Fruit fly (Drosophila melanogaster) whole organism, prepupa: ENCODE data around the gene PIG-T.
A peak's percentile ranks its signal among the peaks of the same experiment; 100 is the strongest.

Experiments
- Blimp-1 ChIP-seq: fragments of 200-800 bp; sonication (Bioruptor generic); optimal IDR thresholded peaks from 3 replicates; lab custom pipeline; 2017; ENCODE audit warnings: missing biosample characterization, missing genetic modification characterization, mild to moderate bottlenecking, moderate library complexity, missing genetic modification reagents
- CG10631 ChIP-seq: fragments of 200-800 bp; sonication (Bioruptor generic); optimal IDR thresholded peaks from 2 replicates; lab custom pipeline; 2016; ENCODE audit warnings: missing biosample characterization, missing genetic modification characterization
- CG10669 ChIP-seq: fragments of 200-800 bp; sonication (Bioruptor generic); optimal IDR thresholded peaks from 3 replicates; lab custom pipeline; 2018; ENCODE audit warnings: missing biosample characterization, mild to moderate bottlenecking, missing genetic modification characterization, moderate library complexity
- CG11294 ChIP-seq: fragments of 200-800 bp; sonication (Bioruptor generic); IDR thresholded peaks from 2 replicates; pipeline ENCODE4 v1.3.6; 2022; ENCODE audit warnings: missing biosample characterization, missing genetic modification characterization
- CG11762 ChIP-seq: fragments of 200-800 bp; sonication (Bioruptor generic); optimal IDR thresholded peaks from 3 replicates; lab custom pipeline; 2016; ENCODE audit warnings: missing biosample characterization, missing genetic modification characterization; ENCODE audit not compliant: insufficient read depth
- CG11902 ChIP-seq: fragments of 200-800 bp; sonication (Bioruptor generic); optimal IDR thresholded peaks from 3 replicates; lab custom pipeline; 2016; ENCODE audit warnings: missing biosample characterization, missing genetic modification characterization
- CG15336 ChIP-seq: fragments of 200-800 bp; sonication (Bioruptor generic); IDR thresholded peaks from 2 replicates; pipeline ENCODE4 v1.3.6; 2022; ENCODE audit warnings: missing biosample characterization, missing genetic modification characterization
- CG3032 ChIP-seq: fragments of 200-800 bp; optimal IDR thresholded peaks from 2 replicates; lab custom pipeline; 2019; ENCODE audit warnings: missing biosample characterization, mild to moderate bottlenecking, missing genetic modification characterization, moderate library complexity
- CG32006 ChIP-seq: fragments of 200-800 bp; sonication (Bioruptor generic); optimal IDR thresholded peaks from 3 replicates; lab custom pipeline; 2017; ENCODE audit warnings: missing biosample characterization, mild to moderate bottlenecking, missing genetic modification characterization
- CG34406 ChIP-seq: fragments of 200-800 bp; sonication (Bioruptor generic); optimal IDR thresholded peaks from 3 replicates; lab custom pipeline; 2016; ENCODE audit warnings: missing biosample characterization, missing genetic modification characterization
- CG3919 ChIP-seq: fragments of 200-800 bp; sonication (Bioruptor generic); optimal IDR thresholded peaks from 3 replicates; lab custom pipeline; 2016; ENCODE audit warnings: missing biosample characterization, missing genetic modification characterization
- CG4318 ChIP-seq: fragments of 200-800 bp; sonication (Bioruptor generic); optimal IDR thresholded peaks from 3 replicates; lab custom pipeline; 2017; ENCODE audit warnings: missing biosample characterization, mild to moderate bottlenecking, missing genetic modification characterization
- CG6163 ChIP-seq: fragments of 200-800 bp; sonication (Bioruptor generic); IDR thresholded peaks from 3 replicates; pipeline ENCODE4 v1.3.6; 2022; ENCODE audit warnings: missing biosample characterization, missing genetic modification characterization
- CG6276 ChIP-seq: fragments of 200-800 bp; sonication (Bioruptor generic); optimal IDR thresholded peaks from 2 replicates; lab custom pipeline; 2017; ENCODE audit warnings: missing biosample characterization, mild to moderate bottlenecking, missing genetic modification characterization
- CG6792 ChIP-seq: fragments of 200-800 bp; sonication (Bioruptor generic); optimal IDR thresholded peaks from 3 replicates; lab custom pipeline; 2016; ENCODE audit warnings: missing biosample characterization, missing genetic modification characterization
- CG6808 ChIP-seq: fragments of 200-800 bp; sonication (Bioruptor generic); optimal IDR thresholded peaks from 3 replicates; lab custom pipeline; 2017; ENCODE audit warnings: missing biosample characterization, missing genetic modification characterization, mild to moderate bottlenecking, moderate library complexity, missing genetic modification reagents
- CG8119 ChIP-seq: fragments of 200-800 bp; sonication (Bioruptor generic); IDR thresholded peaks from 3 replicates; pipeline ENCODE4 v1.3.6; 2022; ENCODE audit warnings: missing biosample characterization, missing genetic modification characterization
- CG8319 ChIP-seq: fragments of 200-800 bp; sonication (Bioruptor generic); optimal IDR thresholded peaks from 3 replicates; lab custom pipeline; 2016; ENCODE audit warnings: missing biosample characterization, missing genetic modification characterization
- CG8632 ChIP-seq: fragments of 200-800 bp; sonication (Bioruptor generic); optimal IDR thresholded peaks from 3 replicates; lab custom pipeline; 2016; ENCODE audit warnings: missing biosample characterization, missing genetic modification characterization
- Eip75B ChIP-seq: fragments of 200-800 bp; sonication (Bioruptor generic); optimal IDR thresholded peaks from 3 replicates; lab custom pipeline; 2016; ENCODE audit warnings: missing biosample characterization, missing genetic modification characterization
- Eip78C ChIP-seq: fragments of 200-800 bp; sonication (Bioruptor generic); peaks from one replicate; lab custom pipeline; 2016; ENCODE audit warnings: missing biosample characterization, missing genetic modification characterization
- Ets21C ChIP-seq: fragments of 200-800 bp; sonication (Bioruptor generic); optimal IDR thresholded peaks from 3 replicates; lab custom pipeline; 2016; ENCODE audit warnings: missing biosample characterization, missing genetic modification characterization
- Ets96B ChIP-seq: fragments of 200-800 bp; optimal IDR thresholded peaks from 2 replicates; lab custom pipeline; 2019; ENCODE audit warnings: missing biosample characterization, mild to moderate bottlenecking, missing genetic modification characterization, moderate library complexity
- Gug ChIP-seq: fragments of 200-800 bp; sonication (Bioruptor generic); IDR thresholded peaks from 2 replicates; pipeline ENCODE4 v1.3.6; 2022; ENCODE audit warnings: missing biosample characterization, missing genetic modification characterization
- Hr4 ChIP-seq: fragments of 200-800 bp; sonication (Bioruptor generic); optimal IDR thresholded peaks from 3 replicates; lab custom pipeline; 2016; ENCODE audit warnings: missing biosample characterization, missing genetic modification characterization
- Lpt ChIP-seq: fragments of 200-800 bp; sonication (Bioruptor generic); optimal IDR thresholded peaks from 3 replicates; lab custom pipeline; 2016; ENCODE audit warnings: missing biosample characterization, missing genetic modification characterization
- Met ChIP-seq: fragments of 200-800 bp; sonication (Bioruptor generic); optimal IDR thresholded peaks from 3 replicates; lab custom pipeline; 2016; ENCODE audit warnings: missing biosample characterization, missing genetic modification characterization
- OdsH ChIP-seq: fragments of 200-800 bp; sonication (Bioruptor generic); optimal IDR thresholded peaks from 3 replicates; lab custom pipeline; 2016; ENCODE audit warnings: missing biosample characterization, missing genetic modification characterization
- Smox ChIP-seq: fragments of 200-800 bp; sonication (Bioruptor generic); optimal IDR thresholded peaks from 3 replicates; lab custom pipeline; 2016; ENCODE audit warnings: missing biosample characterization, missing genetic modification characterization
- Sox102F ChIP-seq: fragments of 200-800 bp; sonication (Bioruptor generic); optimal IDR thresholded peaks from 2 replicates; lab custom pipeline; 2016; ENCODE audit warnings: missing biosample characterization, mild to moderate bottlenecking, missing genetic modification characterization
- Sox14 ChIP-seq: fragments of 200-800 bp; sonication (Bioruptor generic); optimal IDR thresholded peaks from 3 replicates; lab custom pipeline; 2016; ENCODE audit warnings: missing biosample characterization, missing genetic modification characterization
- Sox15 ChIP-seq: fragments of 200-800 bp; sonication (Bioruptor generic); optimal IDR thresholded peaks from 3 replicates; lab custom pipeline; 2016; ENCODE audit warnings: missing biosample characterization, missing genetic modification characterization
- achi ChIP-seq: fragments of 200-800 bp; sonication (Bioruptor generic); optimal IDR thresholded peaks from 3 replicates; lab custom pipeline; 2016; ENCODE audit warnings: missing biosample characterization, missing genetic modification characterization
- cyc ChIP-seq: fragments of 200-800 bp; sonication (Bioruptor generic); optimal IDR thresholded peaks from 3 replicates; lab custom pipeline; 2016; ENCODE audit warnings: missing biosample characterization, missing genetic modification characterization
- dac ChIP-seq: fragments of 200-800 bp; sonication (Bioruptor generic); optimal IDR thresholded peaks from 2 replicates; lab custom pipeline; 2017; ENCODE audit warnings: missing biosample characterization, mild to moderate bottlenecking, missing genetic modification characterization
- dsx ChIP-seq: fragments of 200-800 bp; optimal IDR thresholded peaks from 3 replicates; lab custom pipeline; 2019; ENCODE audit warnings: missing biosample characterization, mild to moderate bottlenecking, missing genetic modification characterization, moderate library complexity; ENCODE audit not compliant: poor library complexity, severe bottlenecking
- eg ChIP-seq: fragments of 200-800 bp; sonication (Bioruptor generic); IDR thresholded peaks from 3 replicates; pipeline ENCODE4 v1.3.6; 2022; ENCODE audit warnings: missing biosample characterization, missing genetic modification characterization
- esn ChIP-seq: fragments of 200-800 bp; sonication (Bioruptor generic); optimal IDR thresholded peaks from 2 replicates; lab custom pipeline; 2016; ENCODE audit warnings: missing biosample characterization, mild to moderate bottlenecking, missing genetic modification characterization, moderate library complexity
- fd59A ChIP-seq: fragments of 200-800 bp; sonication (Bioruptor generic); optimal IDR thresholded peaks from 2 replicates; lab custom pipeline; 2017; ENCODE audit warnings: missing biosample characterization, mild to moderate bottlenecking, missing genetic modification characterization, missing genetic modification reagents
- fd85E ChIP-seq: fragments of 200-800 bp; sonication (Bioruptor generic); optimal IDR thresholded peaks from 3 replicates; lab custom pipeline; 2016; ENCODE audit warnings: missing biosample characterization, missing genetic modification characterization
- fkh ChIP-seq: fragments of 200-800 bp; sonication (Bioruptor generic); optimal IDR thresholded peaks from 3 replicates; lab custom pipeline; 2017; ENCODE audit warnings: missing biosample characterization, mild to moderate bottlenecking, missing genetic modification characterization, moderate library complexity
- lz ChIP-seq: fragments of 200-800 bp; sonication (Bioruptor generic); optimal IDR thresholded peaks from 3 replicates; lab custom pipeline; 2016; ENCODE audit warnings: missing biosample characterization, missing genetic modification characterization
- salr ChIP-seq, 2 experiments: fragments of 200-800 bp; sonication (Bioruptor generic); optimal IDR thresholded peaks; 3 replicates each; lab custom pipeline; 2016 to 2018; ENCODE audit warnings: missing biosample characterization in 2 of 2, missing genetic modification characterization in 2 of 2, mild to moderate bottlenecking in 1 of 2
- spab ChIP-seq: fragments of 200-800 bp; sonication (Bioruptor generic); optimal IDR thresholded peaks from 2 replicates; lab custom pipeline; 2017; ENCODE audit warnings: missing biosample characterization, mild to moderate bottlenecking, missing genetic modification characterization, missing genetic modification reagents
- ss ChIP-seq, 2 experiments: fragments of 200-800 bp; sonication (Bioruptor generic); optimal IDR thresholded peaks; 2 replicates in 1 of 2; 3 replicates in 1 of 2; lab custom pipeline; 2017 to 2018; ENCODE audit warnings: mild to moderate bottlenecking in 2 of 2, missing biosample characterization in 2 of 2, missing genetic modification characterization in 2 of 2, moderate library complexity in 1 of 2
- svp ChIP-seq: fragments of 200-800 bp; sonication (Bioruptor generic); peaks from one replicate; lab custom pipeline; 2016; ENCODE audit warnings: missing biosample characterization, missing genetic modification characterization
- topi ChIP-seq: fragments of 200-800 bp; sonication (Bioruptor generic); optimal IDR thresholded peaks from 3 replicates; lab custom pipeline; 2016; ENCODE audit warnings: missing biosample characterization, missing genetic modification characterization

Gene PIG-T

DNA sequence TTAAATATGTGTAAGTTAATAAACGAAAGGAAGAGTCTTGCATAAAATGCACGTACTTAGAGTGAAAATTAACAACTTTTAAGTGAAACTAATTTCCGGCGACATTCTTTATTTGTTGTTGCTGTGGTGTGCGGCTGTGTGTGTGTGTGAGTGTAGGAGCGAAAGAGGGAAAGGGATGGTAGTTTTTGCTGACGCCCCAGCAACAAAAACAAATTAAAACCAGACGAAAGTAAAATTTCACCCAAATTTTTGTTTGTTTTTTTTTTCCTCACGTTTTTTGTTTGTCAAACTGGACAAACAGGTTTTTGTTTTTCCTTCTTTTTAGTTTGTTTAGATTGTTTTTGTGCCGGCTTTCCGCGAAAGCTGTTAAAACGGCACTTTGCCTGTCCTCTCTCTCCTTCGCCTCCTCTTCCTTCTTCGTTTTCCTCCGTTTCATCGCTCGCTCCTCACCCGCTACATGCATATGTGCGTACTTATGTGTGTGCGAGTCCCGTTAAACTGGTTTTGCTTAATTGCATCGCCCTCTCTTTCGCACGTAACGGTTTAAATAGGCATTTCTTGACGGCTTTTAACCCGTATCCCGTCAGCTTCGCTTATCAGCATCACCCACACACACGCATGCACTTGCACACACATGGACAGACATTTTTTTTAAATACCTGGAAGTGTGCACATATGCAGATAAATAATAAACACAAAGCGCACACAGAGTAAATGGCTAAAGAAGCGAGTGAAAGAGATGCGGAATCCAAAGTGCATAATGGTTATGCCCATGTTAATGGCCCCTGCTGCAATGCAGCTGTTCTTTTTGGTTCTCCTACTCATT lies 30.4 kb upstream of the PIG-T start, which contains the start of gene Miga (continued):
- TF ChIP-seq CG6276, result peak; percentile 47
- TF ChIP-seq CG3919, result no peak
- TF ChIP-seq spab (GFP tag; lab: Kevin White, UChicago), result peak; percentile 9
- TF ChIP-seq eg, result peak; percentile 21; the same call in 1 of the 3 replicates
- TF ChIP-seq Ets96B (tag; lab: Kevin White, UChicago), result peak; percentile 12
- TF ChIP-seq OdsH, result no peak
- no peak for TF ChIP-seq Eip75B (GFP tag; lab: Kevin White, UChicago)
- TF ChIP-seq CG10631 (GFP tag; lab: Kevin White, UChicago), result no peak
- no peak for TF ChIP-seq Smox (GFP tag; lab: Kevin White, UChicago)
- TF ChIP-seq Blimp-1 (GFP tag; lab: Kevin White, UChicago), result peak; percentile 90
- TF ChIP-seq CG11902, result no peak
- TF ChIP-seq CG10669, result no peak
- no peak for TF ChIP-seq dac (GFP tag; lab: Kevin White, UChicago)
- no peak for TF ChIP-seq CG11294 (GFP tag; lab: Robert Waterston, UW)
- TF ChIP-seq Met (GFP tag; lab: Kevin White, UChicago), result no peak
- no peak for TF ChIP-seq lz
- TF ChIP-seq Lpt (GFP tag; lab: Kevin White, UChicago), result peak; percentile 63
- TF ChIP-seq dsx (GFP tag; lab: Kevin White, UChicago), result peak; percentile 56
- TF ChIP-seq achi, result no peak
- TF ChIP-seq CG6792, result no peak
- TF ChIP-seq topi (GFP tag; lab: Kevin White, UChicago), result no peak
- TF ChIP-seq salr (GFP tag; optimal IDR thresholded peaks at IDR 0.05; lab: Kevin White, UChicago), result no peak
- peak; percentile 75 for TF ChIP-seq svp (GFP tag; lab: Kevin White, UChicago)
- TF ChIP-seq Ets21C, result no peak
- no peak for TF ChIP-seq Hr4
- peak; percentile 67 to 77 for TF ChIP-seq ss (GFP tag; optimal IDR thresholded peaks at IDR 0.05; lab: Kevin White, UChicago)
- TF ChIP-seq CG34406, result no peak
- no peak for TF ChIP-seq fd85E (GFP tag; lab: Kevin White, UChicago)
- TF ChIP-seq Sox102F (GFP tag; lab: Kevin White, UChicago), result peak; percentile 8
- TF ChIP-seq Sox14 (GFP tag; lab: Kevin White, UChicago), result no peak
- TF ChIP-seq, all 60 proteins: peak for 22

DNA sequence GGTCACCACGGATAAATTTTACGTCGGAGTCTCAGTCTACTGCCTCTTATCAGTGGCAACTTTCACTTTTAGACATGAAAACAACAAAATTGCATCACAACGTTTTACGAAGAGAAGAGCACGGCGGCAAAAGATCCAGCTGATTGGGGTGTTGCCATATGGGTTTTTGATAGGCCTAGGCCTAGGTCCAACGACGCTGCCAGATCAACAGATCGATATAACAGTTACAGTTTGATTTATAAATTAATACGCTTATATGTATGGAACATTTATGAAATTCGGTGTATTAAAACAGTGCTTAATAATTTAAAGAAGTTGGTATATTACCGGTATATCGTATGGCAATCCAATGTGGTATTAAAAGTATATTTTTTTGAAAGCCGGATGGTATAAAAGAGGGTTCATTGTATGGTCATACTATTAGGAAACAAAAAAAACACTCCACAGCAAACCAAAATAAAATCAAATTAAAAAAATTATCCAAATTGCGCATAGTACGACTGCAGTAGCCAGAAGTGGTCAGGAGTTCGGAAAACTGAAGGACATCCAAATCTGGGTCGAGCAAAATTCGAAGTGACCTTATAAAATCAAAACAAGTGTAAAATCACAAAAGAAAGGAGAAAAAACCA lies 29.7 kb upstream of the PIG-T start, which contains the start of gene CG1440:
Gene CG1440, plus strand, starts transcription at position 402 of the 629 bp plus-strand sequence.
- TF ChIP-seq Eip78C (peak; percentile 80), CG6276 (peak; percentile 54), fkh (GFP tag; lab: Kevin White, UChicago) (no peak), CG6163 (GFP tag; lab: Robert Waterston, UW) (0 out of 3 replicates have a peak, but pooled peaks have one; percentile 14), CG8119 (0 out of 3 replicates have a peak, but pooled peaks have one; percentile 27), Gug (GFP tag; lab: Robert Waterston, UW) (peak; percentile 18; the same call in 1 of the 2 replicates), achi (peak; percentile 33), CG4318 (GFP tag; lab: Kevin White, UChicago) (no peak), Ets96B (tag; lab: Kevin White, UChicago) (peak; percentile 32), Sox15 (GFP tag; lab: Kevin White, UChicago) (no peak), CG11762 (no peak), CG32006 (GFP tag; lab: Kevin White, UChicago) (no peak), OdsH (no peak), esn (GFP tag; lab: Kevin White, UChicago) (peak; percentile 46), CG3032 (tag; lab: Kevin White, UChicago) (peak; percentile 29), dac (GFP tag; lab: Kevin White, UChicago) (no peak), CG8632 (GFP tag; lab: Kevin White, UChicago) (no peak), Blimp-1 (GFP tag; lab: Kevin White, UChicago) (peak; percentile 66), CG10631 (GFP tag; lab: Kevin White, UChicago) (peak; percentile 23), CG6808 (GFP tag; lab: Kevin White, UChicago) (peak; percentile 28), lz (peak; percentile 36), CG8319 (no peak), Sox14 (GFP tag; lab: Kevin White, UChicago) (peak; percentile 22), CG15336 (no peak), cyc (no peak), fd59A (GFP tag; lab: Kevin White, UChicago) (no peak)
